Worm (Caenorhabditis elegans) whole organism, L3 larva: Measurements from ENCODE around the gene srx-65.

Source experiments
- ZK546.5 ChIP-seq: sonication (generic microtip); optimal IDR thresholded peaks from 2 replicates; lab custom pipeline; 2017; ENCODE audit warnings: missing biosample characterization, missing genetic modification characterization
- ama-1 ChIP-seq: fragments of 150-350 bp; optimal IDR thresholded peaks from 2 replicates; lab custom pipeline; 2018
- ceh-28 ChIP-seq: fragments of 150-350 bp; optimal IDR thresholded peaks from 2 replicates; lab custom pipeline; 2014; ENCODE audit warnings: missing biosample characterization, missing genetic modification reagents, missing genetic modification characterization
- ceh-82 ChIP-seq: fragments of 150-350 bp; optimal IDR thresholded peaks from 2 replicates; lab custom pipeline; 2014; ENCODE audit warnings: missing biosample characterization, missing genetic modification characterization
- ceh-9 ChIP-seq: sonication (generic microtip); optimal IDR thresholded peaks from 2 replicates; lab custom pipeline; 2018; ENCODE audit warnings: missing biosample characterization, missing genetic modification characterization
- daf-12 ChIP-seq: fragments of 150-350 bp; optimal IDR thresholded peaks from 2 replicates; lab custom pipeline; 2014; ENCODE audit warnings: missing biosample characterization, missing genetic modification reagents, missing genetic modification characterization
- egl-5 ChIP-seq: fragments of 150-350 bp; optimal IDR thresholded peaks from 2 replicates; lab custom pipeline; 2017; ENCODE audit warnings: missing biosample characterization, missing genetic modification reagents, missing genetic modification characterization, inconsistent platforms
- elt-2 ChIP-seq: sonication (generic microtip); optimal IDR thresholded peaks from 2 replicates; lab custom pipeline; 2016; ENCODE audit warnings: missing genetic modification reagents, mild to moderate bottlenecking, missing genetic modification characterization, missing compliant biosample characterization
- elt-3 ChIP-seq, 3 experiments: fragments of 150-350 bp in 1 of 3; sonication (generic microtip) in 2 of 3; optimal IDR thresholded peaks; 2 replicates in 2 of 3; 4 replicates in 1 of 3; lab custom pipeline; 2014 to 2017; ENCODE audit warnings: missing biosample characterization in 3 of 3, missing genetic modification characterization in 3 of 3
- eor-1 ChIP-seq, 2 experiments: fragments of 150-350 bp; optimal IDR thresholded peaks; 2 replicates each; lab custom pipeline; 2014 to 2018; ENCODE audit warnings: missing biosample characterization in 2 of 2, missing genetic modification characterization in 2 of 2
- fkh-10 ChIP-seq: sonication (generic microtip); optimal IDR thresholded peaks from 2 replicates; lab custom pipeline; 2017; ENCODE audit warnings: missing biosample characterization, missing genetic modification reagents, missing genetic modification characterization
- fkh-2 ChIP-seq: fragments of 150-350 bp; optimal IDR thresholded peaks from 2 replicates; lab custom pipeline; 2014; ENCODE audit warnings: missing biosample characterization, missing genetic modification reagents, missing genetic modification characterization
- fos-1 ChIP-seq: fragments of 150-350 bp; optimal IDR thresholded peaks from 2 replicates; lab custom pipeline; 2014; ENCODE audit warnings: missing biosample characterization, missing genetic modification characterization
- jun-1 ChIP-seq: fragments of 150-350 bp; optimal IDR thresholded peaks from 2 replicates; lab custom pipeline; 2014; ENCODE audit warnings: missing biosample characterization, missing genetic modification reagents, missing genetic modification characterization
- lin-15B ChIP-seq: fragments of 150-350 bp; optimal IDR thresholded peaks from 2 replicates; lab custom pipeline; 2014; ENCODE audit warnings: missing biosample characterization, missing genetic modification characterization
- lsy-12 ChIP-seq: sonication (generic microtip); optimal IDR thresholded peaks from 2 replicates; lab custom pipeline; 2016; ENCODE audit warnings: mild to moderate bottlenecking, missing genetic modification characterization, missing compliant biosample characterization
- mdl-1 ChIP-seq: fragments of 150-350 bp; optimal IDR thresholded peaks from 2 replicates; lab custom pipeline; 2014; ENCODE audit warnings: missing biosample characterization, missing genetic modification characterization
- nfya-1 ChIP-seq: sonication (generic microtip); optimal IDR thresholded peaks from 2 replicates; lab custom pipeline; 2017; ENCODE audit warnings: missing genetic modification characterization, mild to moderate bottlenecking, missing compliant biosample characterization, antibody characterized with exemption, moderate library complexity; ENCODE audit not compliant: insufficient read depth
- nhr-11 ChIP-seq: fragments of 150-350 bp; optimal IDR thresholded peaks from 2 replicates; lab custom pipeline; 2014; ENCODE audit warnings: missing biosample characterization, missing genetic modification characterization
- nhr-12 ChIP-seq: fragments of 150-350 bp; optimal IDR thresholded peaks from 2 replicates; lab custom pipeline; 2014; ENCODE audit warnings: missing biosample characterization, missing genetic modification characterization
- nhr-237 ChIP-seq: fragments of 150-350 bp; optimal IDR thresholded peaks from 2 replicates; lab custom pipeline; 2014; ENCODE audit warnings: missing biosample characterization, missing genetic modification characterization
- nhr-28 ChIP-seq: fragments of 150-350 bp; optimal IDR thresholded peaks from 2 replicates; lab custom pipeline; 2014; ENCODE audit warnings: missing biosample characterization, missing genetic modification characterization
- nhr-43 ChIP-seq: sonication (generic microtip); optimal IDR thresholded peaks from 2 replicates; lab custom pipeline; 2016; ENCODE audit warnings: mild to moderate bottlenecking, missing genetic modification characterization, missing compliant biosample characterization; ENCODE audit not compliant: poor library complexity, severe bottlenecking
- nhr-67 ChIP-seq: fragments of 150-350 bp; optimal IDR thresholded peaks from 2 replicates; lab custom pipeline; 2014; ENCODE audit warnings: missing biosample characterization, missing genetic modification characterization
- nhr-76 ChIP-seq: fragments of 150-350 bp; sonication (generic microtip); optimal IDR thresholded peaks from 5 replicates; lab custom pipeline; 2014; ENCODE audit warnings: missing biosample characterization, missing genetic modification characterization
- pha-4 ChIP-seq: fragments of 150-350 bp; optimal IDR thresholded peaks from 2 replicates; lab custom pipeline; 2014; ENCODE audit warnings: missing biosample characterization, missing genetic modification reagents, missing genetic modification characterization
- pqm-1 ChIP-seq: fragments of 150-350 bp; optimal IDR thresholded peaks from 2 replicates; lab custom pipeline; 2017; ENCODE audit warnings: missing biosample characterization, missing genetic modification characterization, inconsistent platforms
- sea-2 ChIP-seq: fragments of 150-350 bp; sonication (generic microtip); optimal IDR thresholded peaks from 4 replicates; lab custom pipeline; 2014; ENCODE audit warnings: missing biosample characterization, missing genetic modification reagents, missing genetic modification characterization
- skn-1 ChIP-seq: fragments of 150-350 bp; optimal IDR thresholded peaks from 2 replicates; lab custom pipeline; 2014; ENCODE audit warnings: missing biosample characterization, missing genetic modification characterization
- tbx-2 ChIP-seq: sonication (generic microtip); optimal IDR thresholded peaks from 2 replicates; lab custom pipeline; 2016; ENCODE audit warnings: mild to moderate bottlenecking, missing genetic modification characterization, missing compliant biosample characterization
- unc-62 ChIP-seq: fragments of 150-350 bp; sonication (generic microtip); optimal IDR thresholded peaks from 4 replicates; lab custom pipeline; 2014; ENCODE audit warnings: missing biosample characterization, missing genetic modification reagents, missing genetic modification characterization
- ztf-4 ChIP-seq: fragments of 150-350 bp; optimal IDR thresholded peaks from 2 replicates; lab custom pipeline; 2014; ENCODE audit warnings: missing biosample characterization, missing genetic modification characterization

srx-65 gene

ce11 chrV:3889113-3889512 lies 32.6 kb upstream of the srx-65 start, which contains the start of gene C17E7.13:
Gene C17E7.13 (minus strand): TSS chrV:3889288.
- no peak for TF ChIP-seq nhr-43
- peak; percentile 14 for TF ChIP-seq pqm-1 (tag; lab: Kevin White, UChicago)
- no peak for TF ChIP-seq ztf-4 (tag; lab: Kevin White, UChicago)
- TF ChIP-seq daf-12 (tag; lab: Kevin White, UChicago) = no peak
- TF ChIP-seq skn-1 = no peak
- TF ChIP-seq elt-2 (tag; lab: Kevin White, UChicago) = peak; percentile 25
- no peak for TF ChIP-seq pha-4 (tag; lab: Kevin White, UChicago)
- no peak for TF ChIP-seq nhr-67 (tag; lab: Kevin White, UChicago)

- TF ChIP-seq unc-62 (GFP tag; lab: Kevin White, UChicago) (no peak), elt-3 (tag; optimal IDR thresholded peaks at IDR 0.05; lab: Kevin White, UChicago) (no peak), egl-5 (tag; lab: Kevin White, UChicago) (no peak), nhr-28 (no peak), pqm-1 (tag; lab: Kevin White, UChicago) (no peak), fkh-2 (tag; lab: Kevin White, UChicago) (no peak), nhr-76 (tag; lab: Kevin White, UChicago) (no peak)
- TF ChIP-seq, all 47 proteins: peak for 0
Observed at ce11 chrV:3890761-3891160, 31.0 kb upstream of the srx-65 start, which contains the start of gene C17E7.9. Gene C17E7.9 (minus strand): TSS chrV:3890861.

- no peak for TF ChIP-seq fos-1
- no peak for TF ChIP-seq sea-2
- TF ChIP-seq pha-4 (tag; lab: Kevin White, UChicago) = no peak
- TF ChIP-seq eor-1 (tag; optimal IDR thresholded peaks at IDR 0.05; lab: Kevin White, UChicago) = no peak
- no peak for TF ChIP-seq nhr-237 (tag; lab: Kevin White, UChicago)
- no peak for TF ChIP-seq fkh-10 (GFP tag; lab: Kevin White, UChicago)
- TF ChIP-seq nhr-12 (tag; lab: Kevin White, UChicago) = no peak
- TF ChIP-seq ama-1 (lab: Kevin White, UChicago) = no peak
Observed at ce11 chrV:3891919-3892318, 29.8 kb upstream of the srx-65 start, which contains the start of gene C17E7.12. Gene C17E7.12 (minus strand): TSS chrV:3892019.

ce11 chrV:3892361-3892904 lies 29.3 kb upstream of the srx-65 start, which contains the start of gene C17E7.4:
Gene C17E7.4 (plus strand): TSS chrV:3892854.
- no peak for TF ChIP-seq sea-2
- TF ChIP-seq nhr-11 = no peak
- no peak for TF ChIP-seq nhr-76 (tag; lab: Kevin White, UChicago)
- TF ChIP-seq ceh-82 (tag; lab: Kevin White, UChicago) = no peak
- TF ChIP-seq daf-12 (tag; lab: Kevin White, UChicago) = no peak
- TF ChIP-seq nhr-67 (tag; lab: Kevin White, UChicago) = no peak
- TF ChIP-seq nhr-28 = no peak
- TF ChIP-seq ceh-9 (tag; lab: Kevin White, UChicago) = no peak
- no peak for TF ChIP-seq nfya-1
- TF ChIP-seq unc-62 (GFP tag; lab: Kevin White, UChicago) = no peak
- TF ChIP-seq ceh-28 (tag; lab: Kevin White, UChicago) = no peak
- TF ChIP-seq ZK546.5 (tag; lab: Kevin White, UChicago) = no peak
- TF ChIP-seq tbx-2 (tag; lab: Kevin White, UChicago) = no peak
- TF ChIP-seq nhr-43 = no peak
- no peak for TF ChIP-seq lin-15B (tag; lab: Kevin White, UChicago)
- no peak for TF ChIP-seq lsy-12 (tag; lab: Kevin White, UChicago)
- no peak for TF ChIP-seq elt-3 (tag; optimal IDR thresholded peaks at IDR 0.05; lab: Kevin White, UChicago)
- TF ChIP-seq mdl-1 (tag; lab: Kevin White, UChicago) = no peak

ce11 chrV:3894661-3895060 lies 27.1 kb upstream of the srx-65 start, which contains the start of gene sre-9:
Gene sre-9 (plus strand): TSS chrV:3894961.
- no peak for TF ChIP-seq jun-1 (tag; lab: Kevin White, UChicago)
- no peak for TF ChIP-seq ceh-28 (tag; lab: Kevin White, UChicago)
- TF ChIP-seq, all 47 proteins: peak for 0
